Fruit fly (Drosophila melanogaster) whole organism, embryonic: ENCODE results near the gene CG16789.

ENCODE experiments used
- Bdp1 ChIP-seq: fragments of 200-800 bp; sonication (Bioruptor generic); optimal IDR thresholded peaks from 3 replicates; lab custom pipeline; 2016; ENCODE audit warnings: missing biosample characterization, missing genetic modification characterization
- Bteb2 ChIP-seq: fragments of 200-800 bp; sonication (Bioruptor generic); optimal IDR thresholded peaks from 2 replicates; lab custom pipeline; 2016; ENCODE audit warnings: missing biosample characterization, missing genetic modification characterization
- CG11504 ChIP-seq: fragments of 200-800 bp; sonication (Bioruptor generic); optimal IDR thresholded peaks from 3 replicates; lab custom pipeline; 2019; ENCODE audit warnings: missing biosample characterization, mild to moderate bottlenecking, missing genetic modification characterization, moderate library complexity
- CG11696 ChIP-seq: fragments of 200-800 bp; sonication (Bioruptor generic); IDR thresholded peaks from 2 replicates; pipeline ENCODE4 v1.3.6; 2022; ENCODE audit warnings: missing biosample characterization, missing genetic modification characterization
- CG12155 ChIP-seq: fragments of 200-800 bp; sonication (Bioruptor generic); optimal IDR thresholded peaks from 3 replicates; lab custom pipeline; 2016; ENCODE audit warnings: missing biosample characterization, missing genetic modification characterization
- CG12659 ChIP-seq: fragments of 200-800 bp; sonication (Bioruptor generic); optimal IDR thresholded peaks from 3 replicates; lab custom pipeline; 2017; ENCODE audit warnings: mild to moderate bottlenecking, missing biosample characterization, missing genetic modification reagents, missing genetic modification characterization
- CG13296 ChIP-seq: fragments of 200-800 bp; sonication (Bioruptor generic); optimal IDR thresholded peaks from 3 replicates; lab custom pipeline; 2018; ENCODE audit warnings: missing biosample characterization, mild to moderate bottlenecking, missing genetic modification characterization
- CG13424 ChIP-seq: fragments of 200-800 bp; sonication (Bioruptor generic); optimal IDR thresholded peaks from 2 replicates; lab custom pipeline; 2019; ENCODE audit warnings: missing biosample characterization, mild to moderate bottlenecking, missing genetic modification characterization, moderate library complexity
- CG15479 ChIP-seq: fragments of 200-800 bp; sonication (Bioruptor generic); optimal IDR thresholded peaks from 3 replicates; lab custom pipeline; 2019; ENCODE audit warnings: missing biosample characterization, mild to moderate bottlenecking, missing genetic modification characterization, moderate library complexity
- CG17912 ChIP-seq: fragments of 200-800 bp; sonication (Bioruptor generic); optimal IDR thresholded peaks from 2 replicates; lab custom pipeline; 2018; ENCODE audit warnings: missing biosample characterization, mild to moderate bottlenecking, missing genetic modification characterization
- CG18619 ChIP-seq: fragments of 200-800 bp; sonication (Bioruptor generic); optimal IDR thresholded peaks from 3 replicates; lab custom pipeline; 2017; ENCODE audit warnings: missing biosample characterization, mild to moderate bottlenecking, missing genetic modification characterization
- CG2120 ChIP-seq: fragments of 200-800 bp; sonication (Bioruptor generic); optimal IDR thresholded peaks from 3 replicates; lab custom pipeline; 2016; ENCODE audit warnings: missing biosample characterization, missing genetic modification characterization
- CG2129 ChIP-seq: fragments of 200-800 bp; sonication (Bioruptor generic); IDR thresholded peaks from 2 replicates; pipeline ENCODE4 v1.3.6; 2022; ENCODE audit warnings: missing biosample characterization, missing genetic modification characterization; ENCODE audit not compliant: partially characterized antibody
- CG30403 ChIP-seq: fragments of 200-800 bp; sonication (Bioruptor generic); optimal IDR thresholded peaks from 3 replicates; lab custom pipeline; 2016; ENCODE audit warnings: missing biosample characterization, missing genetic modification characterization
- CG4328 ChIP-seq: fragments of 200-800 bp; sonication (Bioruptor generic); optimal IDR thresholded peaks from 3 replicates; lab custom pipeline; 2017; ENCODE audit warnings: missing biosample characterization, missing genetic modification reagents, missing genetic modification characterization
- CG6683 ChIP-seq: fragments of 200-800 bp; sonication (Bioruptor generic); optimal IDR thresholded peaks from 2 replicates; lab custom pipeline; 2017; ENCODE audit warnings: missing biosample characterization, mild to moderate bottlenecking, missing genetic modification characterization, missing genetic modification reagents
- CG7987 ChIP-seq: fragments of 200-800 bp; sonication (Bioruptor generic); optimal IDR thresholded peaks from 2 replicates; lab custom pipeline; 2018; ENCODE audit warnings: missing biosample characterization, mild to moderate bottlenecking, missing genetic modification characterization, moderate library complexity
- Dbx ChIP-seq: fragments of 200-800 bp; sonication (Bioruptor generic); IDR thresholded peaks from 3 replicates; pipeline ENCODE4 v1.3.6; 2022; ENCODE audit warnings: missing biosample characterization, missing genetic modification characterization
- Dip3 ChIP-seq: fragments of 200-800 bp; sonication (Bioruptor generic); optimal IDR thresholded peaks from 3 replicates; lab custom pipeline; 2016; ENCODE audit warnings: missing biosample characterization, missing genetic modification characterization
- Dll ChIP-seq: fragments of 200-800 bp; sonication (Bioruptor generic); IDR thresholded peaks from 4 replicates; pipeline ENCODE4 v1.3.6; 2022; ENCODE audit warnings: missing biosample characterization, missing genetic modification characterization; ENCODE audit not compliant: partially characterized antibody
- Doc3 ChIP-seq: fragments of 200-800 bp; sonication (Bioruptor generic); IDR thresholded peaks from 3 replicates; pipeline ENCODE4 v1.3.6; 2022; ENCODE audit warnings: missing biosample characterization, missing genetic modification characterization; ENCODE audit not compliant: partially characterized antibody
- Hand ChIP-seq: fragments of 200-800 bp; sonication (Bioruptor generic); optimal IDR thresholded peaks from 2 replicates; lab custom pipeline; 2017; ENCODE audit warnings: mild to moderate bottlenecking, missing biosample characterization, missing genetic modification reagents, missing genetic modification characterization
- Hr78 ChIP-seq, 2 experiments: fragments of 200-800 bp in 1 of 2; fragments of >200 bp in 1 of 2; sonication (Bioruptor generic) in 1 of 2; optimal IDR thresholded peaks; 2 replicates each; lab custom pipeline; 2017 to 2019; ENCODE audit warnings: missing biosample characterization in 2 of 2, missing genetic modification characterization in 2 of 2, mild to moderate bottlenecking in 1 of 2, moderate library complexity in 1 of 2
- Lhr ChIP-seq: fragments of 200-800 bp; sonication (Bioruptor generic); optimal IDR thresholded peaks from 3 replicates; lab custom pipeline; 2017; ENCODE audit warnings: mild to moderate bottlenecking, missing biosample characterization, missing genetic modification reagents, missing genetic modification characterization
- MTF-1 ChIP-seq: fragments of 200-800 bp; sonication (Bioruptor generic); optimal IDR thresholded peaks from 2 replicates; lab custom pipeline; 2018; ENCODE audit warnings: missing biosample characterization, mild to moderate bottlenecking, missing genetic modification characterization, borderline replicate concordance
- Nf-YC ChIP-seq: fragments of 200-800 bp; optimal IDR thresholded peaks from 3 replicates; lab custom pipeline; 2019; ENCODE audit warnings: missing biosample characterization, mild to moderate bottlenecking, missing genetic modification characterization, moderate library complexity
- Optix ChIP-seq: fragments of 200-800 bp; sonication (Bioruptor generic); IDR thresholded peaks from 3 replicates; pipeline ENCODE4 v1.3.6; 2022; ENCODE audit warnings: missing biosample characterization, missing genetic modification characterization
- Pdp1 ChIP-seq, 2 experiments: fragments of 200-800 bp; sonication (Bioruptor generic); optimal IDR thresholded peaks; 3 replicates each; lab custom pipeline; 2016; ENCODE audit warnings: missing biosample characterization in 2 of 2, missing genetic modification characterization in 2 of 2, mild to moderate bottlenecking in 1 of 2, moderate library complexity in 1 of 2
- Usf ChIP-seq: fragments of 200-800 bp; sonication (Bioruptor generic); optimal IDR thresholded peaks from 2 replicates; lab custom pipeline; 2017; ENCODE audit warnings: missing genotype, missing biosample characterization, missing genetic modification characterization
- abd-A ChIP-seq: fragments of 200-800 bp; sonication (Bioruptor generic); optimal IDR thresholded peaks from 3 replicates; lab custom pipeline; 2019; ENCODE audit warnings: missing biosample characterization, mild to moderate bottlenecking, missing genetic modification characterization, moderate library complexity
- bab2 ChIP-seq: fragments of 200-800 bp; sonication (Bioruptor generic); optimal IDR thresholded peaks from 2 replicates; lab custom pipeline; 2016; ENCODE audit warnings: missing biosample characterization, missing genetic modification characterization
- bcd ChIP-seq: fragments of 200-800 bp; sonication (Bioruptor generic); optimal IDR thresholded peaks from 2 replicates; lab custom pipeline; 2017; ENCODE audit warnings: missing biosample characterization, mild to moderate bottlenecking, missing genetic modification characterization
- bowl ChIP-seq: fragments of 200-800 bp; sonication (Bioruptor generic); IDR thresholded peaks from 2 replicates; pipeline ENCODE4 v1.3.6; 2022; ENCODE audit warnings: missing biosample characterization, missing genetic modification characterization
- chif ChIP-seq, 2 experiments: fragments of 200-800 bp; sonication (Bioruptor generic); optimal IDR thresholded peaks; 3 replicates each; lab custom pipeline; 2016; ENCODE audit warnings: missing biosample characterization in 2 of 2, missing genetic modification characterization in 2 of 2
- chinmo ChIP-seq: fragments of 200-800 bp; sonication (Bioruptor generic); IDR thresholded peaks from 4 replicates; pipeline ENCODE4 v1.3.6; 2022; ENCODE audit warnings: missing biosample characterization, missing genetic modification characterization; ENCODE audit not compliant: partially characterized antibody
- da ChIP-seq: fragments of 200-800 bp; sonication (Bioruptor generic); optimal IDR thresholded peaks from 2 replicates; lab custom pipeline; 2016; ENCODE audit warnings: missing biosample characterization, missing genetic modification characterization
- ewg ChIP-seq: fragments of 200-800 bp; sonication (Bioruptor generic); optimal IDR thresholded peaks from 3 replicates; lab custom pipeline; 2017; ENCODE audit warnings: mild to moderate bottlenecking, missing biosample characterization, missing genetic modification reagents, missing genetic modification characterization
- gt ChIP-seq: fragments of 200-800 bp; sonication (Bioruptor generic); IDR thresholded peaks from 2 replicates; pipeline ENCODE4 v1.3.6; 2022; ENCODE audit warnings: missing biosample characterization, missing genetic modification characterization
- lov ChIP-seq, 2 experiments: fragments of 200-800 bp in 1 of 2; fragments of >200 bp in 1 of 2; sonication (Bioruptor generic) in 1 of 2; IDR thresholded peaks in 1 of 2; optimal IDR thresholded peaks in 1 of 2; 2 replicates in 1 of 2; 3 replicates in 1 of 2; pipeline versions ENCODE4 v1.3.6 to Lab custom; 2017 to 2022; ENCODE audit warnings: missing biosample characterization in 1 of 2, missing genetic modification characterization in 1 of 2
- maf-S ChIP-seq: fragments of 200-800 bp; sonication (Bioruptor generic); optimal IDR thresholded peaks from 2 replicates; lab custom pipeline; 2016; ENCODE audit warnings: missing biosample characterization, missing genetic modification characterization
- mam ChIP-seq: fragments of 200-800 bp; sonication (Bioruptor generic); optimal IDR thresholded peaks from 3 replicates; lab custom pipeline; 2016; ENCODE audit warnings: missing biosample characterization, missing genetic modification characterization
- mirr ChIP-seq: fragments of 200-800 bp; sonication (Bioruptor generic); optimal IDR thresholded peaks from 3 replicates; lab custom pipeline; 2018; ENCODE audit warnings: missing biosample characterization, mild to moderate bottlenecking, missing genetic modification characterization
- mld ChIP-seq: fragments of 200-800 bp; sonication (Bioruptor generic); IDR thresholded peaks from 3 replicates; pipeline ENCODE4 v1.3.6; 2022; ENCODE audit warnings: missing biosample characterization, missing genetic modification characterization; ENCODE audit not compliant: partially characterized antibody
- sr ChIP-seq: fragments of 200-800 bp; sonication (Bioruptor generic); IDR thresholded peaks from 3 replicates; pipeline ENCODE4 v1.3.6; 2022; ENCODE audit warnings: missing biosample characterization, missing genetic modification characterization
- stwl ChIP-seq: fragments of 200-800 bp; sonication (Bioruptor generic); optimal IDR thresholded peaks from 3 replicates; lab custom pipeline; 2018; ENCODE audit warnings: missing biosample characterization, mild to moderate bottlenecking, missing genetic modification characterization, moderate library complexity
- sug ChIP-seq: fragments of 200-800 bp; optimal IDR thresholded peaks from 2 replicates; lab custom pipeline; 2019; ENCODE audit warnings: missing biosample characterization, mild to moderate bottlenecking, missing genetic modification characterization, moderate library complexity
- tio ChIP-seq: fragments of 200-800 bp; sonication (Bioruptor generic); optimal IDR thresholded peaks from 2 replicates; lab custom pipeline; 2017; ENCODE audit warnings: missing biosample characterization, missing genetic modification characterization, inconsistent platforms
- tup ChIP-seq: fragments of 200-800 bp; sonication (Bioruptor generic); optimal IDR thresholded peaks from 2 replicates; lab custom pipeline; 2016; ENCODE audit warnings: missing biosample characterization, mild to moderate bottlenecking, missing genetic modification characterization, moderate library complexity

The CG16789 gene

dm6 chr3R:9590952-9591532 is 25.0 kb downstream of the CG16789 start, which contains the start of the genes bocks and CG8312:
TSS of gene bocks (minus strand) at chr3R:9591002.
TSS of gene CG8312 (plus strand) at chr3R:9591309.
- TF ChIP-seq Hand (GFP tag; lab: Kevin White, UChicago) (no peak), chif (GFP tag; optimal IDR thresholded peaks at IDR 0.05; lab: Kevin White, UChicago) (peak; percentile 28 to 55), chinmo (GFP tag; lab: Robert Waterston, UW) (no peak), CG17912 (GFP tag; lab: Kevin White, UChicago) (peak; percentile 64), tup (GFP tag; lab: Kevin White, UChicago) (no peak), Pdp1 (GFP tag; optimal IDR thresholded peaks at IDR 0.05; lab: Kevin White, UChicago) (peak; percentile 41 to 77), CG30403 (GFP tag; lab: Kevin White, UChicago) (peak; percentile 65), CG13296 (GFP tag; lab: Kevin White, UChicago) (peak; percentile 42), mam (GFP tag; lab: Kevin White, UChicago) (peak; percentile 65), CG11696 (no peak), Lhr (GFP tag; lab: Kevin White, UChicago) (peak; percentile 92), stwl (tag; lab: Kevin White, UChicago) (peak; percentile 94), CG7987 (GFP tag; lab: Kevin White, UChicago) (peak; percentile 8), CG12659 (GFP tag; lab: Kevin White, UChicago) (peak; percentile 89), MTF-1 (no peak), abd-A (tag; lab: Kevin White, UChicago) (no peak), lov (optimal IDR thresholded peaks at IDR 0.05; lab: Kevin White, UChicago) (no peak), lov (GFP tag; IDR thresholded peaks at IDR 0.05; lab: Robert Waterston, UW) (no peak), CG2129 (GFP tag; lab: Robert Waterston, UW) (no peak), Bdp1 (GFP tag; lab: Kevin White, UChicago) (peak; percentile 26), Dll (GFP tag; lab: Robert Waterston, UW) (no peak), mirr (GFP tag; lab: Kevin White, UChicago) (no peak), Dip3 (peak; percentile 45), ewg (GFP tag; lab: Kevin White, UChicago) (peak; percentile 80), CG12155 (GFP tag; lab: Kevin White, UChicago) (peak; percentile 44), da (GFP tag; lab: Kevin White, UChicago) (peak; percentile 46), CG15479 (GFP tag; lab: Kevin White, UChicago) (peak; percentile 83), Doc3 (GFP tag; lab: Robert Waterston, UW) (no peak), Hr78 (GFP tag; optimal IDR thresholded peaks at IDR 0.05; lab: Kevin White, UChicago) (no peak), CG6683 (GFP tag; lab: Kevin White, UChicago) (no peak), Optix (GFP tag; lab: Robert Waterston, UW) (no peak), sug (tag; lab: Kevin White, UChicago) (peak; percentile 58), CG2120 (GFP tag; lab: Kevin White, UChicago) (peak; percentile 78), Bteb2 (peak; percentile 56), Usf (GFP tag; lab: Kevin White, UChicago) (no peak), maf-S (GFP tag; lab: Kevin White, UChicago) (peak; percentile 26), gt (GFP tag; lab: Robert Waterston, UW) (no peak), sr (no peak), CG13424 (tag; lab: Kevin White, UChicago) (peak; percentile 40), Nf-YC (tag; lab: Kevin White, UChicago) (peak; percentile 61), bab2 (GFP tag; lab: Kevin White, UChicago) (peak; percentile 47), Dbx (no peak), CG4328 (GFP tag; lab: Kevin White, UChicago) (no peak), CG18619 (peak; percentile 29), CG11504 (no peak), bowl (GFP tag; lab: Robert Waterston, UW) (no peak), bcd (GFP tag; lab: Kevin White, UChicago) (no peak), tio (GFP tag; lab: Kevin White, UChicago) (no peak), mld (GFP tag; lab: Robert Waterston, UW) (no peak)
